Fruit fly (Drosophila melanogaster) whole organism, embryonic: ENCODE data around the gene TTLL6B.

ENCODE experiments used
- CG11093 ChIP-seq: fragments of 200-800 bp; sonication (Bioruptor generic); IDR thresholded peaks from 3 replicates; pipeline ENCODE4 v1.3.6; 2022; ENCODE audit warnings: missing biosample characterization, missing genetic modification characterization
- CG15073 ChIP-seq: fragments of 200-800 bp; sonication (Bioruptor generic); optimal IDR thresholded peaks from 2 replicates; lab custom pipeline; 2016; ENCODE audit warnings: missing biosample characterization, missing genetic modification characterization
- CG15479 ChIP-seq: fragments of 200-800 bp; sonication (Bioruptor generic); optimal IDR thresholded peaks from 3 replicates; lab custom pipeline; 2019; ENCODE audit warnings: missing biosample characterization, mild to moderate bottlenecking, missing genetic modification characterization, moderate library complexity
- CG17359 ChIP-seq: fragments of 200-800 bp; sonication (Bioruptor generic); optimal IDR thresholded peaks from 3 replicates; lab custom pipeline; 2018; ENCODE audit warnings: missing biosample characterization, mild to moderate bottlenecking, missing genetic modification characterization, moderate library complexity
- CG17385 ChIP-seq: fragments of 200-800 bp; sonication (Bioruptor generic); optimal IDR thresholded peaks from 3 replicates; lab custom pipeline; 2018; ENCODE audit warnings: missing biosample characterization, mild to moderate bottlenecking, missing genetic modification characterization
- CG17612 ChIP-seq: fragments of 200-800 bp; sonication (Bioruptor generic); IDR thresholded peaks from 2 replicates; pipeline ENCODE4 v1.3.6; 2022; ENCODE audit warnings: missing biosample characterization, missing genetic modification characterization
- CG30020 ChIP-seq: fragments of 200-800 bp; optimal IDR thresholded peaks from 2 replicates; lab custom pipeline; 2019; ENCODE audit warnings: missing biosample characterization, mild to moderate bottlenecking, missing genetic modification characterization, moderate library complexity
- CG32767 ChIP-seq: fragments of 200-800 bp; sonication (Bioruptor generic); IDR thresholded peaks from 2 replicates; pipeline ENCODE4 v1.3.6; 2022; ENCODE audit warnings: missing biosample characterization, missing genetic modification characterization
- CG34376 ChIP-seq: fragments of 200-800 bp; sonication (Bioruptor generic); optimal IDR thresholded peaks from 2 replicates; lab custom pipeline; 2018; ENCODE audit warnings: missing biosample characterization, mild to moderate bottlenecking, missing genetic modification characterization
- CG4617 ChIP-seq: fragments of 200-800 bp; sonication (Bioruptor generic); optimal IDR thresholded peaks from 3 replicates; lab custom pipeline; 2016; ENCODE audit warnings: missing biosample characterization, missing genetic modification characterization, borderline replicate concordance
- CG6765 ChIP-seq: fragments of 200-800 bp; sonication (Bioruptor generic); optimal IDR thresholded peaks from 3 replicates; lab custom pipeline; 2017; ENCODE audit warnings: missing biosample characterization, mild to moderate bottlenecking, missing genetic modification characterization
- CG8281 ChIP-seq: fragments of 200-800 bp; sonication (Bioruptor generic); optimal IDR thresholded peaks from 2 replicates; lab custom pipeline; 2018; ENCODE audit warnings: missing biosample characterization, mild to moderate bottlenecking, missing genetic modification characterization, moderate library complexity
- CG8765 ChIP-seq: fragments of 200-800 bp; sonication (Bioruptor generic); IDR thresholded peaks from 2 replicates; pipeline ENCODE4 v1.3.6; 2022; ENCODE audit warnings: missing biosample characterization, missing genetic modification characterization
- CTCF ChIP-seq: fragments of 200-800 bp; sonication (Bioruptor generic); optimal IDR thresholded peaks from 2 replicates; lab custom pipeline; 2017; ENCODE audit warnings: missing biosample characterization, mild to moderate bottlenecking, missing genetic modification characterization, moderate library complexity
- CoRest ChIP-seq: fragments of 200-800 bp; sonication (Bioruptor generic); optimal IDR thresholded peaks from 3 replicates; lab custom pipeline; 2018; ENCODE audit warnings: missing biosample characterization, mild to moderate bottlenecking, missing genetic modification characterization, moderate library complexity
- Dll ChIP-seq: fragments of 200-800 bp; sonication (Bioruptor generic); IDR thresholded peaks from 4 replicates; pipeline ENCODE4 v1.3.6; 2022; ENCODE audit warnings: missing biosample characterization, missing genetic modification characterization; ENCODE audit not compliant: partially characterized antibody
- Dref ChIP-seq: fragments of 200-800 bp; sonication (Bioruptor generic); IDR thresholded peaks from 2 replicates; pipeline ENCODE4 v1.3.6; 2022; ENCODE audit warnings: missing biosample characterization, missing genetic modification characterization
- Drgx ChIP-seq: fragments of 200-800 bp; sonication (Bioruptor generic); IDR thresholded peaks from 2 replicates; pipeline ENCODE4 v1.3.6; 2022; ENCODE audit warnings: missing biosample characterization, missing genetic modification characterization
- Fer1 ChIP-seq: fragments of 200-800 bp; sonication (Bioruptor generic); optimal IDR thresholded peaks from 2 replicates; lab custom pipeline; 2017; ENCODE audit warnings: missing biosample characterization, mild to moderate bottlenecking, missing genetic modification characterization
- Max ChIP-seq: fragments of 200-800 bp; sonication (Bioruptor generic); optimal IDR thresholded peaks from 2 replicates; lab custom pipeline; 2016; ENCODE audit warnings: missing biosample characterization, mild to moderate bottlenecking, missing genetic modification characterization
- Meics ChIP-seq: fragments of 200-800 bp; sonication (Bioruptor generic); optimal IDR thresholded peaks from 2 replicates; lab custom pipeline; 2017; ENCODE audit warnings: missing biosample characterization, mild to moderate bottlenecking, missing genetic modification characterization
- Mes4 ChIP-seq: fragments of 200-800 bp; sonication (Bioruptor generic); optimal IDR thresholded peaks from 2 replicates; lab custom pipeline; 2016; ENCODE audit warnings: missing biosample characterization, missing genetic modification characterization
- Oli ChIP-seq: fragments of 200-800 bp; sonication (Bioruptor generic); optimal IDR thresholded peaks from 2 replicates; lab custom pipeline; 2018; ENCODE audit warnings: missing biosample characterization, mild to moderate bottlenecking, missing genetic modification characterization, moderate library complexity
- PHDP ChIP-seq: fragments of 200-800 bp; sonication (Bioruptor generic); optimal IDR thresholded peaks from 3 replicates; lab custom pipeline; 2018; ENCODE audit warnings: missing biosample characterization, mild to moderate bottlenecking, missing genetic modification characterization, moderate library complexity
- Scr ChIP-seq: fragments of 200-800 bp; sonication (Bioruptor generic); IDR thresholded peaks from 2 replicates; pipeline ENCODE4 v1.3.6; 2022; ENCODE audit warnings: missing biosample characterization, missing genetic modification characterization; ENCODE audit not compliant: partially characterized antibody
- TFAM ChIP-seq: fragments of 200-800 bp; sonication (Bioruptor generic); optimal IDR thresholded peaks from 2 replicates; lab custom pipeline; 2017; ENCODE audit warnings: missing biosample characterization, missing genetic modification characterization, inconsistent platforms
- Trl ChIP-seq, 3 experiments: fragments of >200 bp in 2 of 3; fragments of 200-800 bp in 1 of 3; sonication (Bioruptor generic) in 1 of 3; optimal IDR thresholded peaks; 2 replicates in 1 of 3; 3 replicates in 2 of 3; lab custom pipeline; 2016 to 2017; ENCODE audit warnings: missing biosample characterization in 1 of 3, missing genetic modification characterization in 1 of 3
- Xrp1 ChIP-seq: fragments of 200-800 bp; sonication (Bioruptor generic); IDR thresholded peaks from 2 replicates; pipeline ENCODE4 v1.3.6; 2022; ENCODE audit warnings: missing biosample characterization, missing genetic modification characterization
- ab ChIP-seq: fragments of 200-800 bp; sonication (Bioruptor generic); optimal IDR thresholded peaks from 2 replicates; lab custom pipeline; 2016; ENCODE audit warnings: missing biosample characterization, missing genetic modification characterization
- amos ChIP-seq: fragments of 200-800 bp; sonication (Bioruptor generic); IDR thresholded peaks from 2 replicates; pipeline ENCODE4 v1.3.6; 2022; ENCODE audit warnings: missing biosample characterization, missing genetic modification characterization; ENCODE audit not compliant: partially characterized antibody
- aop ChIP-seq: fragments of 200-800 bp; sonication (Bioruptor generic); IDR thresholded peaks from 2 replicates; pipeline ENCODE4 v1.3.6; 2022; ENCODE audit warnings: missing biosample characterization, missing genetic modification characterization
- cwo ChIP-seq: fragments of 200-800 bp; sonication (Bioruptor generic); optimal IDR thresholded peaks from 3 replicates; lab custom pipeline; 2017; ENCODE audit warnings: missing biosample characterization, missing genetic modification characterization, mild to moderate bottlenecking, moderate library complexity, missing genetic modification reagents
- dan ChIP-seq: fragments of 200-800 bp; sonication (Bioruptor generic); IDR thresholded peaks from 2 replicates; pipeline ENCODE4 v1.3.6; 2022; ENCODE audit warnings: missing biosample characterization, missing genetic modification characterization
- dysf ChIP-seq: fragments of 200-800 bp; sonication (Bioruptor generic); IDR thresholded peaks from 3 replicates; pipeline ENCODE4 v1.3.6; 2022; ENCODE audit warnings: missing biosample characterization, missing genetic modification characterization
- emc ChIP-seq: fragments of 200-800 bp; sonication (Bioruptor generic); optimal IDR thresholded peaks from 2 replicates; lab custom pipeline; 2016; ENCODE audit warnings: missing biosample characterization, missing genetic modification characterization
- ems ChIP-seq: fragments of 200-800 bp; sonication (Bioruptor generic); optimal IDR thresholded peaks from 3 replicates; lab custom pipeline; 2016; ENCODE audit warnings: missing biosample characterization, missing genetic modification characterization
- en ChIP-seq: fragments of 200-800 bp; sonication (Bioruptor generic); optimal IDR thresholded peaks from 2 replicates; lab custom pipeline; 2016; ENCODE audit warnings: missing biosample characterization, missing genetic modification characterization
- ftz-f1 ChIP-seq: fragments of 200-800 bp; sonication (Bioruptor generic); optimal IDR thresholded peaks from 2 replicates; lab custom pipeline; 2016; ENCODE audit warnings: missing biosample characterization, missing genetic modification characterization
- gce ChIP-seq: fragments of 200-800 bp; sonication (Bioruptor generic); IDR thresholded peaks from 3 replicates; pipeline ENCODE4 v1.3.6; 2022; ENCODE audit warnings: missing biosample characterization, missing genetic modification characterization
- gcm ChIP-seq: fragments of 200-800 bp; sonication (Bioruptor generic); optimal IDR thresholded peaks from 2 replicates; lab custom pipeline; 2019; ENCODE audit warnings: missing biosample characterization, mild to moderate bottlenecking, missing genetic modification characterization, moderate library complexity
- grn ChIP-seq: fragments of 200-800 bp; sonication (Bioruptor generic); optimal IDR thresholded peaks from 3 replicates; lab custom pipeline; 2017; ENCODE audit warnings: missing biosample characterization, missing genetic modification characterization
- gro ChIP-seq: fragments of 200-800 bp; sonication (Bioruptor generic); optimal IDR thresholded peaks from 2 replicates; lab custom pipeline; 2016; ENCODE audit warnings: missing biosample characterization, missing genetic modification characterization
- hbn ChIP-seq: fragments of 200-800 bp; sonication (Bioruptor generic); IDR thresholded peaks from 2 replicates; pipeline ENCODE4 v1.3.6; 2022; ENCODE audit warnings: missing biosample characterization, missing genetic modification characterization; ENCODE audit not compliant: partially characterized antibody
- jing ChIP-seq: fragments of 200-800 bp; sonication (Bioruptor generic); optimal IDR thresholded peaks from 2 replicates; lab custom pipeline; 2018; ENCODE audit warnings: missing biosample characterization, mild to moderate bottlenecking, missing genetic modification characterization
- mld ChIP-seq: fragments of 200-800 bp; sonication (Bioruptor generic); IDR thresholded peaks from 3 replicates; pipeline ENCODE4 v1.3.6; 2022; ENCODE audit warnings: missing biosample characterization, missing genetic modification characterization; ENCODE audit not compliant: partially characterized antibody
- stc ChIP-seq: fragments of 200-800 bp; sonication (Bioruptor generic); IDR thresholded peaks from 2 replicates; pipeline ENCODE4 v1.3.6; 2022; ENCODE audit warnings: missing biosample characterization, missing genetic modification characterization
- tio ChIP-seq: fragments of 200-800 bp; sonication (Bioruptor generic); optimal IDR thresholded peaks from 2 replicates; lab custom pipeline; 2017; ENCODE audit warnings: missing biosample characterization, missing genetic modification characterization, inconsistent platforms
- tna ChIP-seq: fragments of 200-800 bp; sonication (Bioruptor generic); IDR thresholded peaks from 2 replicates; pipeline ENCODE4 v1.3.6; 2022; ENCODE audit warnings: missing biosample characterization, missing genetic modification characterization; ENCODE audit not compliant: partially characterized antibody
- yki ChIP-seq: fragments of >200 bp; optimal IDR thresholded peaks from 3 replicates; lab custom pipeline; 2018

The TTLL6B gene

dm6 chr3R:27281022-27281810, 30.4 kb upstream of the TTLL6B start (continued):
- TF ChIP-seq Mes4 (GFP tag; lab: Kevin White, UChicago): peak; percentile 92
- TF ChIP-seq CG34376 (GFP tag; lab: Kevin White, UChicago): peak; percentile 96
- peak; percentile 56; the same call in 1 of the 2 replicates for TF ChIP-seq amos (GFP tag; lab: Robert Waterston, UW)
- peak; percentile 94 for TF ChIP-seq CoRest
- peak; percentile 91 for TF ChIP-seq CG17385 (GFP tag; lab: Kevin White, UChicago)
- TF ChIP-seq en (GFP tag; lab: Kevin White, UChicago): peak; percentile 82
- TF ChIP-seq ab (GFP tag; lab: Kevin White, UChicago): peak; percentile 65
- TF ChIP-seq Xrp1: peak; percentile 98
- TF ChIP-seq Dll: peak; percentile 29; the same call in 1 of the 4 replicates
- TF ChIP-seq mld (GFP tag; lab: Robert Waterston, UW): no peak
- TF ChIP-seq ems (GFP tag; lab: Kevin White, UChicago): peak; percentile 92
- TF ChIP-seq Fer1 (GFP tag; lab: Kevin White, UChicago): peak; percentile 97
- TF ChIP-seq TFAM: peak; percentile 82
- TF ChIP-seq cwo (GFP tag; lab: Kevin White, UChicago): peak; percentile 95
- peak; percentile 66 for TF ChIP-seq CTCF (GFP tag; lab: Kevin White, UChicago)
- no peak for TF ChIP-seq hbn (GFP tag; lab: Robert Waterston, UW)
- peak; percentile 78 to 92 for TF ChIP-seq Trl (optimal IDR thresholded peaks at IDR 0.05; lab: Kevin White, UChicago)
- TF ChIP-seq Trl (GFP tag; optimal IDR thresholded peaks at IDR 0.05; lab: Kevin White, UChicago): peak; percentile 94
- peak; percentile 96 for TF ChIP-seq CG17359 (tag; lab: Kevin White, UChicago)
- TF ChIP-seq CG8281 (tag; lab: Kevin White, UChicago): peak; percentile 79
- peak; percentile 48 for TF ChIP-seq CG30020 (tag; lab: Kevin White, UChicago)
- peak; percentile 89 for TF ChIP-seq tio
- TF ChIP-seq tna (GFP tag; lab: Robert Waterston, UW): peak; percentile 63; the same call in 1 of the 2 replicates
- peak; percentile 98 for TF ChIP-seq Drgx (GFP tag; lab: Robert Waterston, UW)
- TF ChIP-seq emc: peak; percentile 91
- peak; percentile 76 for TF ChIP-seq grn (GFP tag; lab: Kevin White, UChicago)
- TF ChIP-seq CG4617: peak; percentile 92
- peak; percentile 95 for TF ChIP-seq CG11093 (GFP tag; lab: Robert Waterston, UW)
- peak; percentile 97 for TF ChIP-seq stc (GFP tag; lab: Robert Waterston, UW)
- peak; percentile 91 for TF ChIP-seq aop (GFP tag; lab: Robert Waterston, UW)
- no peak; the same call in 1 of the 2 replicates for TF ChIP-seq dan (GFP tag; lab: Robert Waterston, UW)
- peak; percentile 13 for TF ChIP-seq Scr
- peak; percentile 97 for TF ChIP-seq PHDP (tag; lab: Kevin White, UChicago)
- TF ChIP-seq Meics (GFP tag; lab: Kevin White, UChicago): peak; percentile 97
- peak; percentile 90 for TF ChIP-seq CG6765 (GFP tag; lab: Kevin White, UChicago)
- peak; percentile 92 for TF ChIP-seq CG17612 (GFP tag; lab: Robert Waterston, UW)
- peak; percentile 43 for TF ChIP-seq ftz-f1
- TF ChIP-seq CG32767 (GFP tag; lab: Robert Waterston, UW): peak; percentile 97
- TF ChIP-seq gcm (GFP tag; lab: Kevin White, UChicago): peak; percentile 90
- peak; percentile 97 for TF ChIP-seq dysf (GFP tag; lab: Robert Waterston, UW)
- peak; percentile 95 for TF ChIP-seq jing
- TF ChIP-seq Oli: peak; percentile 97
- TF ChIP-seq Dref (GFP tag; lab: Robert Waterston, UW): 0 out of 2 replicates have a peak, but pooled peaks have one; percentile 32
- peak; percentile 92 for TF ChIP-seq CG8765 (GFP tag; lab: Robert Waterston, UW)
- TF ChIP-seq CG15073 (GFP tag; lab: Kevin White, UChicago): peak; percentile 77
- peak; percentile 96 for TF ChIP-seq gce (GFP tag; lab: Robert Waterston, UW)
- TF ChIP-seq Max: peak; percentile 89
- TF ChIP-seq yki: peak; percentile 54
- peak; percentile 92 for TF ChIP-seq gro (GFP tag; lab: Kevin White, UChicago)
- no peak for TF ChIP-seq CG15479
